Worm (Caenorhabditis elegans) whole organism, L3 larva: ENCODE measurements around the gene nekl-3.

Source experiments
- nhr-25 ChIP-seq: sonication (generic microtip); optimal IDR thresholded peaks from 2 replicates; lab custom pipeline; 2017; ENCODE audit warnings: missing biosample characterization, missing genetic modification characterization
- nhr-67 ChIP-seq: fragments of 150-350 bp; optimal IDR thresholded peaks from 2 replicates; lab custom pipeline; 2014; ENCODE audit warnings: missing biosample characterization, missing genetic modification characterization
- snpc-4 ChIP-seq: fragments of 150-350 bp; optimal IDR thresholded peaks from 2 replicates; lab custom pipeline; 2014; ENCODE audit warnings: missing biosample characterization, missing genetic modification characterization
- unc-62 ChIP-seq: fragments of 150-350 bp; sonication (generic microtip); optimal IDR thresholded peaks from 4 replicates; lab custom pipeline; 2014; ENCODE audit warnings: missing biosample characterization, missing genetic modification reagents, missing genetic modification characterization
- ztf-11 ChIP-seq: fragments of 150-350 bp; optimal IDR thresholded peaks from 2 replicates; lab custom pipeline; 2014; ENCODE audit warnings: missing biosample characterization, missing genetic modification characterization

DNA sequence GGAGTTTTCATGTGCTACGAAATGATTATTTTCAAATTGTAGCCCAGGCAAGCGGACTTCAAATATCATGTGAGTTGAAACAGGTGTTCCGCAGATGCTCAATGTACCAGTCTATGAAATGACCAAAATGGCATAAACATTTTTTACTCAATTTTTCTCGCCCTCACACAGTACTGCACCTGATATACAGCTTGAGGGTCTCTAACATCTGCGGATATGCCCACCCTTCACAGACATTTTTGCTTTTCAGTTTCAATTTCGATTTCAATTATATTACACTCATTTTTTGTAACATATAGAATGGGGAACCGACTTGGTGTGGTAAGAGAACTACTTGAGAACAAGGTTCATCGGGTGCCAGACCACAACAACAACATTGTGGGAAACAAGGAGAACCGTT is 44.6 kb downstream of the nekl-3 start, which contains the start of gene F42F12.11:
- no peak for TF ChIP-seq ztf-11 (tag; lab: Kevin White, UChicago)
- TF ChIP-seq unc-62 (GFP tag; lab: Kevin White, UChicago) = no peak
- no peak for TF ChIP-seq snpc-4 (tag; lab: Kevin White, UChicago)
- TF ChIP-seq nhr-67 (tag; lab: Kevin White, UChicago) = no peak
- no peak for TF ChIP-seq nhr-25
